Worm (Caenorhabditis elegans) whole organism, L3 larva: ENCODE results near the gene F47B7.5.

Source experiments
- R02D3.7 ChIP-seq: fragments of 150-350 bp; optimal IDR thresholded peaks from 2 replicates; lab custom pipeline; 2014; ENCODE audit warnings: missing biosample characterization, missing genetic modification characterization
- ZK546.5 ChIP-seq: sonication (generic microtip); optimal IDR thresholded peaks from 2 replicates; lab custom pipeline; 2017; ENCODE audit warnings: missing biosample characterization, missing genetic modification characterization
- aly-2 ChIP-seq: fragments of 150-350 bp; optimal IDR thresholded peaks from 2 replicates; lab custom pipeline; 2014; ENCODE audit warnings: missing biosample characterization, missing genetic modification characterization
- ama-1 ChIP-seq: fragments of 150-350 bp; optimal IDR thresholded peaks from 2 replicates; lab custom pipeline; 2018
- daf-12 ChIP-seq: fragments of 150-350 bp; optimal IDR thresholded peaks from 2 replicates; lab custom pipeline; 2014; ENCODE audit warnings: missing biosample characterization, missing genetic modification reagents, missing genetic modification characterization
- egl-27 ChIP-seq: sonication (generic microtip); optimal IDR thresholded peaks from 4 replicates; lab custom pipeline; 2017; ENCODE audit warnings: missing biosample characterization, missing genetic modification reagents, missing genetic modification characterization
- egl-5 ChIP-seq: fragments of 150-350 bp; optimal IDR thresholded peaks from 2 replicates; lab custom pipeline; 2017; ENCODE audit warnings: missing biosample characterization, missing genetic modification reagents, missing genetic modification characterization, inconsistent platforms
- elt-1 ChIP-seq: fragments of 150-350 bp; optimal IDR thresholded peaks from 2 replicates; lab custom pipeline; 2014; ENCODE audit warnings: missing biosample characterization, missing genetic modification characterization
- elt-2 ChIP-seq: sonication (generic microtip); optimal IDR thresholded peaks from 2 replicates; lab custom pipeline; 2016; ENCODE audit warnings: missing genetic modification reagents, mild to moderate bottlenecking, missing genetic modification characterization, missing compliant biosample characterization
- elt-3 ChIP-seq, 3 experiments: fragments of 150-350 bp in 1 of 3; sonication (generic microtip) in 2 of 3; optimal IDR thresholded peaks; 2 replicates in 2 of 3; 4 replicates in 1 of 3; lab custom pipeline; 2014 to 2017; ENCODE audit warnings: missing biosample characterization in 3 of 3, missing genetic modification characterization in 3 of 3
- eor-1 ChIP-seq, 2 experiments: fragments of 150-350 bp; optimal IDR thresholded peaks; 2 replicates each; lab custom pipeline; 2014 to 2018; ENCODE audit warnings: missing biosample characterization in 2 of 2, missing genetic modification characterization in 2 of 2
- fkh-10 ChIP-seq: sonication (generic microtip); optimal IDR thresholded peaks from 2 replicates; lab custom pipeline; 2017; ENCODE audit warnings: missing biosample characterization, missing genetic modification reagents, missing genetic modification characterization
- hmg-11 ChIP-seq: sonication (generic microtip); optimal IDR thresholded peaks from 2 replicates; lab custom pipeline; 2016; ENCODE audit warnings: missing genetic modification characterization, missing compliant biosample characterization
- lin-15B ChIP-seq: fragments of 150-350 bp; optimal IDR thresholded peaks from 2 replicates; lab custom pipeline; 2014; ENCODE audit warnings: missing biosample characterization, missing genetic modification characterization
- lin-39 ChIP-seq: fragments of 150-350 bp; optimal IDR thresholded peaks from 2 replicates; lab custom pipeline; 2018; ENCODE audit warnings: missing biosample characterization, missing genetic modification reagents, missing genetic modification characterization
- lsy-12 ChIP-seq: sonication (generic microtip); optimal IDR thresholded peaks from 2 replicates; lab custom pipeline; 2016; ENCODE audit warnings: mild to moderate bottlenecking, missing genetic modification characterization, missing compliant biosample characterization
- mdl-1 ChIP-seq: fragments of 150-350 bp; optimal IDR thresholded peaks from 2 replicates; lab custom pipeline; 2014; ENCODE audit warnings: missing biosample characterization, missing genetic modification characterization
- mml-1 ChIP-seq: fragments of 150-350 bp; sonication (generic microtip); optimal IDR thresholded peaks from 3 replicates; lab custom pipeline; 2014; ENCODE audit warnings: missing biosample characterization, missing genetic modification characterization
- nfya-1 ChIP-seq: sonication (generic microtip); optimal IDR thresholded peaks from 2 replicates; lab custom pipeline; 2017; ENCODE audit warnings: missing genetic modification characterization, mild to moderate bottlenecking, missing compliant biosample characterization, antibody characterized with exemption, moderate library complexity; ENCODE audit not compliant: insufficient read depth
- nhr-11 ChIP-seq: fragments of 150-350 bp; optimal IDR thresholded peaks from 2 replicates; lab custom pipeline; 2014; ENCODE audit warnings: missing biosample characterization, missing genetic modification characterization
- nhr-12 ChIP-seq: fragments of 150-350 bp; optimal IDR thresholded peaks from 2 replicates; lab custom pipeline; 2014; ENCODE audit warnings: missing biosample characterization, missing genetic modification characterization
- nhr-23 ChIP-seq: fragments of 150-350 bp; optimal IDR thresholded peaks from 2 replicates; lab custom pipeline; 2014; ENCODE audit warnings: missing biosample characterization, missing genetic modification reagents, missing genetic modification characterization
- nhr-237 ChIP-seq: fragments of 150-350 bp; optimal IDR thresholded peaks from 2 replicates; lab custom pipeline; 2014; ENCODE audit warnings: missing biosample characterization, missing genetic modification characterization
- nhr-25 ChIP-seq: sonication (generic microtip); optimal IDR thresholded peaks from 2 replicates; lab custom pipeline; 2017; ENCODE audit warnings: missing biosample characterization, missing genetic modification characterization
- nhr-28 ChIP-seq: fragments of 150-350 bp; optimal IDR thresholded peaks from 2 replicates; lab custom pipeline; 2014; ENCODE audit warnings: missing biosample characterization, missing genetic modification characterization
- nhr-67 ChIP-seq: fragments of 150-350 bp; optimal IDR thresholded peaks from 2 replicates; lab custom pipeline; 2014; ENCODE audit warnings: missing biosample characterization, missing genetic modification characterization
- nhr-76 ChIP-seq: fragments of 150-350 bp; sonication (generic microtip); optimal IDR thresholded peaks from 5 replicates; lab custom pipeline; 2014; ENCODE audit warnings: missing biosample characterization, missing genetic modification characterization
- nhr-77 ChIP-seq: fragments of 150-350 bp; optimal IDR thresholded peaks from 2 replicates; lab custom pipeline; 2014; ENCODE audit warnings: missing biosample characterization, missing genetic modification characterization
- pha-4 ChIP-seq: fragments of 150-350 bp; optimal IDR thresholded peaks from 2 replicates; lab custom pipeline; 2014; ENCODE audit warnings: missing biosample characterization, missing genetic modification reagents, missing genetic modification characterization
- sea-2 ChIP-seq: fragments of 150-350 bp; sonication (generic microtip); optimal IDR thresholded peaks from 4 replicates; lab custom pipeline; 2014; ENCODE audit warnings: missing biosample characterization, missing genetic modification reagents, missing genetic modification characterization
- skn-1 ChIP-seq: fragments of 150-350 bp; optimal IDR thresholded peaks from 2 replicates; lab custom pipeline; 2014; ENCODE audit warnings: missing biosample characterization, missing genetic modification characterization
- tbx-2 ChIP-seq: sonication (generic microtip); optimal IDR thresholded peaks from 2 replicates; lab custom pipeline; 2016; ENCODE audit warnings: mild to moderate bottlenecking, missing genetic modification characterization, missing compliant biosample characterization
- unc-39 ChIP-seq: sonication (generic microtip); optimal IDR thresholded peaks from 4 replicates; lab custom pipeline; 2017; ENCODE audit warnings: missing biosample characterization, missing genetic modification characterization
- unc-62 ChIP-seq: fragments of 150-350 bp; sonication (generic microtip); optimal IDR thresholded peaks from 4 replicates; lab custom pipeline; 2014; ENCODE audit warnings: missing biosample characterization, missing genetic modification reagents, missing genetic modification characterization
- zag-1 ChIP-seq: fragments of 150-350 bp; optimal IDR thresholded peaks from 2 replicates; lab custom pipeline; 2014; ENCODE audit warnings: missing biosample characterization, missing genetic modification characterization
- ztf-11 ChIP-seq: fragments of 150-350 bp; optimal IDR thresholded peaks from 2 replicates; lab custom pipeline; 2014; ENCODE audit warnings: missing biosample characterization, missing genetic modification characterization
- ztf-4 ChIP-seq: fragments of 150-350 bp; optimal IDR thresholded peaks from 2 replicates; lab custom pipeline; 2014; ENCODE audit warnings: missing biosample characterization, missing genetic modification characterization

F47B7.5 gene

ce11 chrX:3764295-3764694 is 4.3 kb downstream of the F47B7.5 start, which contains the start of gene F47B7.3:
TSS of gene F47B7.3 (minus strand) at chrX:3764395.
- TF ChIP-seq nhr-76 (tag; lab: Kevin White, UChicago) (no peak), elt-1 (tag; lab: Kevin White, UChicago) (no peak)
- TF ChIP-seq, all 47 proteins: peak for 0

ce11 chrX:3762410-3762809 is 6.2 kb downstream of the F47B7.5 start, which contains the start of gene T14G12.11:
TSS of gene T14G12.11 (minus strand) at chrX:3762547.
- TF ChIP-seq nhr-77, result no peak
- TF ChIP-seq nhr-25 (tag; lab: Kevin White, UChicago), result no peak
- TF ChIP-seq nfya-1 (tag; lab: Kevin White, UChicago), result no peak
- no peak for TF ChIP-seq ZK546.5 (tag; lab: Kevin White, UChicago)
- no peak for TF ChIP-seq zag-1 (tag; lab: Kevin White, UChicago)
- TF ChIP-seq elt-3 (tag; optimal IDR thresholded peaks at IDR 0.05; lab: Kevin White, UChicago), result no peak
- no peak for TF ChIP-seq ztf-4 (tag; lab: Kevin White, UChicago)
- no peak for TF ChIP-seq mdl-1 (tag; lab: Kevin White, UChicago)
- no peak for TF ChIP-seq nhr-11 (tag; lab: Kevin White, UChicago)
- TF ChIP-seq mml-1, result no peak
- no peak for TF ChIP-seq unc-39 (tag; lab: Kevin White, UChicago)
- TF ChIP-seq nhr-237 (tag; lab: Kevin White, UChicago), result no peak
- TF ChIP-seq sea-2 (GFP tag; lab: Kevin White, UChicago), result no peak
- TF ChIP-seq egl-5 (tag; lab: Kevin White, UChicago), result no peak
- TF ChIP-seq nhr-28 (tag; lab: Kevin White, UChicago), result no peak
- no peak for TF ChIP-seq hmg-11 (tag; lab: Kevin White, UChicago)
- TF ChIP-seq nhr-23 (tag; lab: Kevin White, UChicago), result no peak
- no peak for TF ChIP-seq nhr-76 (tag; lab: Kevin White, UChicago)
- TF ChIP-seq, all 47 proteins: peak for 0

- TF ChIP-seq lsy-12 (tag; lab: Kevin White, UChicago) (no peak), fkh-10 (GFP tag; lab: Kevin White, UChicago) (no peak), nhr-23 (tag; lab: Kevin White, UChicago) (no peak), skn-1 (no peak), egl-27 (no peak), daf-12 (no peak), unc-62 (GFP tag; lab: Kevin White, UChicago) (no peak), nhr-28 (tag; lab: Kevin White, UChicago) (no peak)
These were observed 8.8 kb downstream of the F47B7.5 start for ce11 chrX:3759820-3760219.

- TF ChIP-seq nhr-237 (tag; lab: Kevin White, UChicago) (no peak), R02D3.7 (tag; lab: Kevin White, UChicago) (no peak), ama-1 (lab: Kevin White, UChicago) (no peak), elt-1 (tag; lab: Kevin White, UChicago) (no peak), mdl-1 (tag; lab: Kevin White, UChicago) (no peak), nhr-76 (tag; lab: Kevin White, UChicago) (no peak), lin-39 (tag; lab: Kevin White, UChicago) (no peak), egl-27 (no peak), nhr-28 (tag; lab: Kevin White, UChicago) (no peak), nhr-67 (tag; lab: Kevin White, UChicago) (no peak), pha-4 (tag; lab: Kevin White, UChicago) (no peak), elt-2 (tag; lab: Kevin White, UChicago) (no peak), zag-1 (tag; lab: Kevin White, UChicago) (no peak), egl-5 (tag; lab: Kevin White, UChicago) (no peak), tbx-2 (tag; lab: Kevin White, UChicago) (no peak), eor-1 (tag; optimal IDR thresholded peaks at IDR 0.05; lab: Kevin White, UChicago) (no peak), nhr-77 (no peak), hmg-11 (tag; lab: Kevin White, UChicago) (no peak)
These were observed 9.3 kb downstream of the F47B7.5 start, which contains the start of gene T14G12.6 for ce11 chrX:3759345-3759744. TSS of gene T14G12.6 (minus strand) at chrX:3759445.

ce11 chrX:3758399-3758798 is 10.2 kb downstream of the F47B7.5 start, which contains the start of gene T14G12.12:
TSS of gene T14G12.12 (minus strand) at chrX:3758499.
- TF ChIP-seq skn-1 (no peak), egl-27 (no peak), lin-39 (tag; lab: Kevin White, UChicago) (no peak), elt-1 (tag; lab: Kevin White, UChicago) (no peak), unc-39 (tag; lab: Kevin White, UChicago) (no peak), aly-2 (tag; lab: Kevin White, UChicago) (no peak), lin-15B (tag; lab: Kevin White, UChicago) (no peak), ztf-11 (tag; lab: Kevin White, UChicago) (no peak), nhr-237 (tag; lab: Kevin White, UChicago) (no peak), mdl-1 (tag; lab: Kevin White, UChicago) (no peak), nfya-1 (tag; lab: Kevin White, UChicago) (no peak), nhr-77 (no peak), daf-12 (no peak), nhr-67 (tag; lab: Kevin White, UChicago) (no peak), tbx-2 (tag; lab: Kevin White, UChicago) (no peak), nhr-12 (tag; lab: Kevin White, UChicago) (no peak), ama-1 (lab: Kevin White, UChicago) (no peak)
